Fruit fly (Drosophila melanogaster) whole organism, embryonic: ENCODE results near the gene CG11891.

Experiments
- CG14710 ChIP-seq: fragments of 200-800 bp; sonication (Bioruptor generic); optimal IDR thresholded peaks from 3 replicates; lab custom pipeline; 2019; ENCODE audit warnings: missing biosample characterization, mild to moderate bottlenecking, missing genetic modification characterization, moderate library complexity
- CG9876 ChIP-seq: fragments of 200-800 bp; sonication (Bioruptor generic); optimal IDR thresholded peaks from 2 replicates; lab custom pipeline; 2016; ENCODE audit warnings: missing biosample characterization, missing genetic modification characterization
- Sry-δ ChIP-seq: fragments of 200-800 bp; sonication (Bioruptor generic); optimal IDR thresholded peaks from 2 replicates; lab custom pipeline; 2016; ENCODE audit warnings: missing biosample characterization, missing genetic modification characterization
- YL-1 ChIP-seq: fragments of 200-800 bp; sonication (Bioruptor generic); optimal IDR thresholded peaks from 3 replicates; lab custom pipeline; 2017; ENCODE audit warnings: missing biosample characterization, mild to moderate bottlenecking, missing genetic modification characterization
- pnt ChIP-seq: fragments of 200-800 bp; sonication (Bioruptor generic); optimal IDR thresholded peaks from 3 replicates; lab custom pipeline; 2016; ENCODE audit warnings: missing biosample characterization, missing genetic modification characterization
- tna ChIP-seq: fragments of 200-800 bp; sonication (Bioruptor generic); IDR thresholded peaks from 2 replicates; pipeline ENCODE4 v1.3.6; 2022; ENCODE audit warnings: missing biosample characterization, missing genetic modification characterization; ENCODE audit not compliant: partially characterized antibody

dm6 chr3R:25322657-25323056, 52.6 kb downstream of the CG11891 start, which contains the start of gene CG10562:
- TF ChIP-seq YL-1 (GFP tag; lab: Kevin White, UChicago) = no peak
- no peak for TF ChIP-seq tna (GFP tag; lab: Robert Waterston, UW)
- no peak for TF ChIP-seq pnt (GFP tag; lab: Kevin White, UChicago)
- TF ChIP-seq Sry-δ = no peak
- TF ChIP-seq CG9876 = no peak
- TF ChIP-seq CG14710 (tag; lab: Kevin White, UChicago) = no peak
